Fruit fly (Drosophila melanogaster): ENCODE data around the gene tefu.
A peak's percentile ranks its signal among the peaks of the same experiment; 100 is the strongest.

The tefu gene

dm6 chr3R:15277926-15278869, 36.2 kb upstream of the tefu start, which contains the start of the genes MRG15 and Tm1 (continued):
- TF ChIP-seq mld (GFP tag; IDR thresholded peaks at IDR 0.05; ENCODE audit: partially characterized antibody) = peak; percentile 43; the same call in 1 of the 3 replicates
- no peak for TF ChIP-seq repo (GFP tag; optimal IDR thresholded peaks at IDR 0.05)
- TF ChIP-seq zen2 (GFP tag; IDR thresholded peaks at IDR 0.05; ENCODE audit: partially characterized antibody) = peak; percentile 63; the same call in 1 of the 3 replicates
- TF ChIP-seq zfh2 (GFP tag; optimal IDR thresholded peaks at IDR 0.05) = no peak
- no peak for TF ChIP-seq gcm (GFP tag; optimal IDR thresholded peaks at IDR 0.05)
- TF ChIP-seq TFAM (GFP tag; optimal IDR thresholded peaks at IDR 0.05) = no peak
- no peak for TF ChIP-seq run (tag; optimal IDR thresholded peaks at IDR 0.05)
- no peak for TF ChIP-seq ttk (GFP tag; IDR thresholded peaks at IDR 0.05)
- no peak for TF ChIP-seq pan (optimal IDR thresholded peaks at IDR 0.05)
- no peak for TF ChIP-seq pan (GFP tag; optimal IDR thresholded peaks at IDR 0.05 in 1 of 2, IDR thresholded peaks at IDR 0.05 in 1 of 2)
- no peak for TF ChIP-seq CG7372 (GFP tag; IDR thresholded peaks at IDR 0.05)
- TF ChIP-seq gro (GFP tag; optimal IDR thresholded peaks at IDR 0.05) = no peak
- no peak for TF ChIP-seq CG13894 (tag; optimal IDR thresholded peaks at IDR 0.05)
- peak; percentile 17 for TF ChIP-seq CG12659 (GFP tag; optimal IDR thresholded peaks at IDR 0.05)
- TF ChIP-seq bbx (GFP tag; IDR thresholded peaks at IDR 0.05; ENCODE audit: partially characterized antibody) = peak; percentile 80
- TF ChIP-seq dati (GFP tag; IDR thresholded peaks at IDR 0.05) = no peak
- peak; percentile 74; the same call in 1 of the 2 replicates for TF ChIP-seq amos (GFP tag; IDR thresholded peaks at IDR 0.05; ENCODE audit: partially characterized antibody)
- no peak for TF ChIP-seq CG18011 (GFP tag; optimal IDR thresholded peaks at IDR 0.05)
- TF ChIP-seq Side (GFP tag; optimal IDR thresholded peaks at IDR 0.05) = no peak
- no peak for TF ChIP-seq grn (GFP tag; optimal IDR thresholded peaks at IDR 0.05)
- no peak for TF ChIP-seq Mrtf (GFP tag; IDR thresholded peaks at IDR 0.05)
- TF ChIP-seq Dref (GFP tag; IDR thresholded peaks at IDR 0.05) = peak; percentile 77
- no peak for TF ChIP-seq ara (GFP tag; IDR thresholded peaks at IDR 0.05)
- no peak for TF ChIP-seq Blimp-1 (GFP tag; optimal IDR thresholded peaks at IDR 0.05)
- TF ChIP-seq CG6791 (GFP tag; IDR thresholded peaks at IDR 0.05; ENCODE audit: partially characterized antibody) = peak; percentile 61
- no peak for TF ChIP-seq chif (GFP tag; optimal IDR thresholded peaks at IDR 0.05)
- no peak for TF ChIP-seq fd3F (GFP tag; optimal IDR thresholded peaks at IDR 0.05)
- TF ChIP-seq CG15073 (GFP tag; optimal IDR thresholded peaks at IDR 0.05) = no peak
- no peak for TF ChIP-seq Max (GFP tag; optimal IDR thresholded peaks at IDR 0.05)
- no peak for TF ChIP-seq Doc2 (GFP tag; IDR thresholded peaks at IDR 0.05)
- no peak for TF ChIP-seq aop (GFP tag; IDR thresholded peaks at IDR 0.05)
- TF ChIP-seq CG12942 (GFP tag; optimal IDR thresholded peaks at IDR 0.05) = no peak
- TF ChIP-seq Ets97D (GFP tag; optimal IDR thresholded peaks at IDR 0.05) = no peak
- no peak for TF ChIP-seq Atf-2 (GFP tag; optimal IDR thresholded peaks at IDR 0.05)
- TF ChIP-seq corto (GFP tag; optimal IDR thresholded peaks at IDR 0.05) = no peak
- TF ChIP-seq tio (GFP tag; optimal IDR thresholded peaks at IDR 0.05) = no peak
- no peak for TF ChIP-seq CG15479 (GFP tag; optimal IDR thresholded peaks at IDR 0.05)
- TF ChIP-seq al (GFP tag; IDR thresholded peaks at IDR 0.05) = no peak
- no peak for TF ChIP-seq ase (GFP tag; IDR thresholded peaks at IDR 0.05)
- TF ChIP-seq CG4404 (GFP tag; IDR thresholded peaks at IDR 0.05) = no peak
- TF ChIP-seq sima (GFP tag; optimal IDR thresholded peaks at IDR 0.05) = no peak
- no peak for TF ChIP-seq gsb-n (tag; optimal IDR thresholded peaks at IDR 0.05)
- no peak for TF ChIP-seq CG16863 (GFP tag; optimal IDR thresholded peaks at IDR 0.05)
- TF ChIP-seq CG11695 (GFP tag; IDR thresholded peaks at IDR 0.05) = no peak
- TF ChIP-seq CG2889 (GFP tag; IDR thresholded peaks at IDR 0.05) = no peak
- TF ChIP-seq CG14014 (GFP tag; IDR thresholded peaks at IDR 0.05) = no peak
- TF ChIP-seq mirr (GFP tag; optimal IDR thresholded peaks at IDR 0.05) = no peak
- no peak for TF ChIP-seq CG31441 (GFP tag; IDR thresholded peaks at IDR 0.05)
- TF ChIP-seq CG2678 (tag; optimal IDR thresholded peaks at IDR 0.05) = no peak
- TF ChIP-seq tx (GFP tag; optimal IDR thresholded peaks at IDR 0.05) = no peak

Measured in whole organism, embryonic.